Worm (Caenorhabditis elegans) whole organism, late embryonic: ENCODE results near the gene R09A8.2.

ENCODE experiments used
- C08G9.2 ChIP-seq: sonication (generic microtip); optimal IDR thresholded peaks from 2 replicates; lab custom pipeline; 2016; ENCODE audit warnings: mild to moderate bottlenecking, missing genetic modification characterization, moderate library complexity, missing compliant biosample characterization
- T23F11.4 ChIP-seq: fragments of 200-800 bp; sonication (Bioruptor generic); optimal IDR thresholded peaks from 2 replicates; lab custom pipeline; 2018; ENCODE audit warnings: mild to moderate bottlenecking, missing genetic modification characterization, missing compliant biosample characterization
- Y22D7AL.16 ChIP-seq: sonication (generic microtip); optimal IDR thresholded peaks from 2 replicates; lab custom pipeline; 2016; ENCODE audit warnings: missing genetic modification characterization, missing compliant biosample characterization
- ama-1 ChIP-seq: fragments of 150-350 bp; optimal IDR thresholded peaks from 2 replicates; lab custom pipeline; 2014
- ceh-14 ChIP-seq: sonication (generic microtip); optimal IDR thresholded peaks from 2 replicates; lab custom pipeline; 2016; ENCODE audit warnings: missing genotype, missing genetic modification characterization, missing compliant biosample characterization
- ceh-18 ChIP-seq: sonication (generic microtip); optimal IDR thresholded peaks from 2 replicates; lab custom pipeline; 2016; ENCODE audit warnings: missing genetic modification characterization, missing compliant biosample characterization
- ceh-19 ChIP-seq: fragments of 200-800 bp; sonication (Bioruptor generic); optimal IDR thresholded peaks from 2 replicates; lab custom pipeline; 2018; ENCODE audit warnings: mild to moderate bottlenecking, missing genetic modification characterization, missing compliant biosample characterization
- ceh-31 ChIP-seq: sonication (generic microtip); optimal IDR thresholded peaks from 2 replicates; lab custom pipeline; 2016; ENCODE audit warnings: missing genetic modification characterization, missing compliant biosample characterization
- ceh-34 ChIP-seq: sonication (generic microtip); optimal IDR thresholded peaks from 2 replicates; lab custom pipeline; 2016; ENCODE audit warnings: mild to moderate bottlenecking, missing genetic modification characterization, missing compliant biosample characterization
- ceh-48 ChIP-seq: sonication (generic microtip); optimal IDR thresholded peaks from 2 replicates; lab custom pipeline; 2016; ENCODE audit warnings: missing genetic modification characterization, inconsistent platforms, missing compliant biosample characterization
- ceh-6 ChIP-seq: fragments of 200-800 bp; sonication (Bioruptor generic); optimal IDR thresholded peaks from 2 replicates; lab custom pipeline; 2018; ENCODE audit warnings: mild to moderate bottlenecking, missing genetic modification characterization, missing compliant biosample characterization
- che-1 ChIP-seq: sonication (generic microtip); optimal IDR thresholded peaks from 2 replicates; lab custom pipeline; 2016; ENCODE audit warnings: mild to moderate bottlenecking, missing genetic modification characterization, missing compliant biosample characterization
- elt-2 ChIP-seq: sonication (generic microtip); optimal IDR thresholded peaks from 2 replicates; lab custom pipeline; 2016; ENCODE audit warnings: missing genetic modification reagents, missing genetic modification characterization, missing compliant biosample characterization
- elt-4 ChIP-seq: sonication (generic microtip); optimal IDR thresholded peaks from 2 replicates; lab custom pipeline; 2016; ENCODE audit warnings: missing genetic modification characterization, missing compliant biosample characterization
- ets-4 ChIP-seq: sonication (generic microtip); optimal IDR thresholded peaks from 2 replicates; lab custom pipeline; 2016; ENCODE audit warnings: missing genetic modification characterization, missing compliant biosample characterization
- eyg-1 ChIP-seq: sonication (generic microtip); optimal IDR thresholded peaks from 2 replicates; lab custom pipeline; 2016; ENCODE audit warnings: missing genotype, missing genetic modification characterization, missing compliant biosample characterization
- fkh-10 ChIP-seq: fragments of 150-350 bp; optimal IDR thresholded peaks from 2 replicates; lab custom pipeline; 2014; ENCODE audit warnings: missing biosample characterization, missing genetic modification reagents, missing genetic modification characterization
- hlh-13 ChIP-seq: fragments of 200-800 bp; sonication (Bioruptor generic); optimal IDR thresholded peaks from 2 replicates; lab custom pipeline; 2018; ENCODE audit warnings: mild to moderate bottlenecking, missing genetic modification characterization, missing compliant biosample characterization
- hlh-30 ChIP-seq: sonication (generic microtip); optimal IDR thresholded peaks from 2 replicates; lab custom pipeline; 2017; ENCODE audit warnings: antibody characterized with exemption, missing genetic modification characterization, missing compliant biosample characterization; ENCODE audit not compliant: insufficient read depth
- hlh-6 ChIP-seq: sonication (generic microtip); optimal IDR thresholded peaks from 2 replicates; lab custom pipeline; 2016; ENCODE audit warnings: missing genotype, missing genetic modification characterization, missing compliant biosample characterization
- hlh-8 ChIP-seq: sonication (generic microtip); optimal IDR thresholded peaks from 2 replicates; lab custom pipeline; 2016; ENCODE audit warnings: missing genotype, missing genetic modification characterization, missing compliant biosample characterization
- mec-3 ChIP-seq: sonication (generic microtip); optimal IDR thresholded peaks from 2 replicates; lab custom pipeline; 2016; ENCODE audit warnings: borderline replicate concordance, missing genetic modification characterization, missing compliant biosample characterization
- nhr-232 ChIP-seq: sonication (generic microtip); optimal IDR thresholded peaks from 2 replicates; lab custom pipeline; 2016; ENCODE audit warnings: missing genetic modification characterization, missing compliant biosample characterization
- pha-2 ChIP-seq: sonication (generic microtip); optimal IDR thresholded peaks from 2 replicates; lab custom pipeline; 2017; ENCODE audit warnings: mild to moderate bottlenecking, missing genetic modification characterization, missing compliant biosample characterization
- pros-1 ChIP-seq: fragments of 150-350 bp; optimal IDR thresholded peaks from 2 replicates; lab custom pipeline; 2014; ENCODE audit warnings: missing biosample characterization, missing genetic modification reagents, missing genetic modification characterization
- ref-2 ChIP-seq: sonication (generic microtip); optimal IDR thresholded peaks from 2 replicates; lab custom pipeline; 2016; ENCODE audit warnings: missing genetic modification characterization, missing compliant biosample characterization
- sdc-2 ChIP-seq: sonication (generic microtip); optimal IDR thresholded peaks from 2 replicates; lab custom pipeline; 2016; ENCODE audit warnings: missing genotype, missing genetic modification characterization, missing compliant biosample characterization
- sox-4 ChIP-seq: sonication (generic microtip); optimal IDR thresholded peaks from 2 replicates; lab custom pipeline; 2017; ENCODE audit warnings: mild to moderate bottlenecking, missing genetic modification characterization, inconsistent platforms, missing compliant biosample characterization
- syd-9 ChIP-seq: sonication (generic microtip); optimal IDR thresholded peaks from 2 replicates; lab custom pipeline; 2016; ENCODE audit warnings: mild to moderate bottlenecking, missing genetic modification characterization, moderate library complexity, missing compliant biosample characterization
- tbx-2 ChIP-seq: sonication (generic microtip); optimal IDR thresholded peaks from 2 replicates; lab custom pipeline; 2016; ENCODE audit warnings: missing genetic modification characterization, missing compliant biosample characterization
- tbx-7 ChIP-seq: sonication (generic microtip); optimal IDR thresholded peaks from 2 replicates; lab custom pipeline; 2016; ENCODE audit warnings: missing genotype, missing genetic modification characterization, missing compliant biosample characterization
- ttx-3 ChIP-seq: sonication (generic microtip); optimal IDR thresholded peaks from 2 replicates; lab custom pipeline; 2016; ENCODE audit warnings: missing genetic modification reagents, missing genetic modification characterization, missing compliant biosample characterization
- unc-3 ChIP-seq, 2 experiments: fragments of 200-800 bp in 1 of 2; sonication (Bioruptor generic) in 1 of 2; sonication (generic microtip) in 1 of 2; conservative IDR thresholded peaks in 1 of 2; optimal IDR thresholded peaks in 1 of 2; 2 replicates each; pipeline versions ENCODE4 v1.3.6 to Lab custom; 2016 to 2022; ENCODE audit warnings: missing compliant biosample characterization in 2 of 2, missing genetic modification characterization in 2 of 2, missing genetic modification reagents in 1 of 2
- unc-42 ChIP-seq: sonication (generic microtip); optimal IDR thresholded peaks from 2 replicates; lab custom pipeline; 2016; ENCODE audit warnings: missing genotype, missing genetic modification characterization, missing compliant biosample characterization
- unc-55 ChIP-seq: sonication (generic microtip); optimal IDR thresholded peaks from 2 replicates; lab custom pipeline; 2017; ENCODE audit warnings: missing biosample characterization, missing genetic modification reagents, missing genetic modification characterization
- zip-5 ChIP-seq: sonication (generic microtip); optimal IDR thresholded peaks from 2 replicates; lab custom pipeline; 2016; ENCODE audit warnings: missing genetic modification characterization, missing compliant biosample characterization

The R09A8.2 gene

DNA sequence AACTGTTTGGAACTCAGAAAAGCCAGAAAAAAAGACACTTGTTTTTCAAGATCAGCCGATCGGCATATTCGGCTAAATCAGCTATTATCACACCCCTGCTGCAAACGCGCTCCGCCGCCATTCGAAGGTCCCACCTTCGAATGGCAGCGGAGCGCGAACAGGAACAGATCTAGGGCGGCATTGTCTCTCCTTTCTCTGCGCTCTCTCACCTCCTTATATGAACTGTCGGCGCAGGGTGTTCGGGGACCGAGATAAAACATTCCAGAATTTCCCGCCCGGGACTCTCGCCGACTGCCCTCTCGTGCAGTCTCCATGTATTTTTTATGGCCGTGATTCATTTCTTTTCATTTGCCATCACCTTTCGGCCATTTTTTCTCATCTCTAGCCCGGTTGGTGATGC is 818 bp upstream of the R09A8.2 start:
- TF ChIP-seq ttx-3 (tag; lab: Kevin White, UChicago), result no peak
- no peak for TF ChIP-seq ceh-14 (tag; lab: Kevin White, UChicago)
- TF ChIP-seq hlh-6 (tag; lab: Kevin White, UChicago), result no peak
- no peak for TF ChIP-seq zip-5 (tag; lab: Kevin White, UChicago)
- no peak for TF ChIP-seq hlh-13 (GFP tag; lab: Kevin White, UChicago)
- TF ChIP-seq Y22D7AL.16 (tag; lab: Kevin White, UChicago), result no peak
- TF ChIP-seq, all 69 proteins: peak for 0

DNA sequence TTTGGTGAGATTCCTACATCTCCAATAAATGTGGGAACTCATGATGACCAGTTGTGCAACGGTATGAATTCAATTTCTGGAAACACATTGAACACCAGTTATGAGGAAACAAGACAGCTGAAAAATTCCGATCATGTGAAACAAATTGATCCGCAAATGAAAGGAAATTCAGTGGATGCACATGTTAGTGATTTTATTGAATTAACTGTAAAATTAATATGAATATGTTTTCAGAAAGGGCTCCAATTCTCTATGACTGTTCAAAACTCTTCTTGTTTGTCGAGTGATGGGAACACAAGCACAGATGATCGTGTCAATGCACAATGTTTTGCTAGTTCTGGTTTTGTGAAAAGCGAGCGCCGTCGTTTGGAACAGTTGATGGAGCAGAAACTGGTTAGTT is 1.0 kb downstream of the R09A8.2 start:
- TF ChIP-seq syd-9 (no peak), hlh-30 (tag; lab: Kevin White, UChicago) (no peak), ama-1 (lab: Kevin White, UChicago) (no peak), che-1 (tag; lab: Kevin White, UChicago) (no peak), pha-2 (tag; lab: Kevin White, UChicago) (no peak), C08G9.2 (no peak)

DNA sequence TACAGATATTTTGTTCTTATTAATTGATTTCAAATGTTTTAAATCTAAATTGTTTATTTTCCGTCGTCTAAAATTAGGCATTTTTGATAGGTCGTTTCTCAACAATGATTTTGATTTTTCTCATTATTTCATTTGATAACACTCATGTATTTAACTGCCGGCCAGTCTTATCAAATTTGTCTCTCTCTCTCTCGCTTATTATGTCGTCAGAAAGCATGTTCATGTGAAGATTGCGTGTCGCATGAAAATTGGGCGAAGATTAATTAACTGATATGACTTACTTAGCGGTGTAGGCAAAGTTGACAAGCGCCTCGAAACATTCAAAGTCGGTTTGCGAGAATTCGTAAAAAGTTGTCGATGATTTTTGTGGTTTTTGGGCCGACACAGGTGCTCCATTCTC is 8.5 kb downstream of the R09A8.2 start:
- TF ChIP-seq ceh-34 (tag; lab: Kevin White, UChicago) (no peak), elt-2 (tag; lab: Kevin White, UChicago) (peak; percentile 46)

DNA sequence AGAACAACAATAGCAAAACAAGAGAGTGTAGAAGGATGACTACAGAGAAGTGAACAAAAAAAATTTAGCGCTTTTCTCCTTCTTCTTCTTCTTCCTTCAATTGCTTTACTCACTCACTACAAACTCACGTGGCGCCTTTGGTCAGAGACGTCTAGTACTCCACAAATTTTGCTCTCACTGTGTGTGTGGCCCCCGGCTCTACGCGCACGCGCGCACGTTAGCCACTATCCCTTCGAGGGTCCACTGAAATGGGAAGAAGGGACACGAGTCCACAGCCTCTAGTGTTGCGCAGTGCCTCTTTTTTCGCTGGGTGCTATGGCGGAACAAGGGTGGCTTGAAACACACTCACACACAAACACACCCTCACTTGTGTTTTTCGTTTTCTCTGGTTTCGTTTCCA is 10.0 kb downstream of the R09A8.2 start:
- peak; percentile 27 for TF ChIP-seq ceh-18
- TF ChIP-seq ets-4 (tag; lab: Kevin White, UChicago), result no peak
- TF ChIP-seq ceh-48 (tag; lab: Kevin White, UChicago), result no peak
- no peak for TF ChIP-seq hlh-8
- peak; percentile 35 for TF ChIP-seq sdc-2 (tag; lab: Kevin White, UChicago)
- no peak for TF ChIP-seq elt-4
- no peak for TF ChIP-seq hlh-6 (tag; lab: Kevin White, UChicago)
- peak; percentile 46 for TF ChIP-seq ceh-31 (tag; lab: Kevin White, UChicago)
- no peak for TF ChIP-seq nhr-232 (tag; lab: Kevin White, UChicago)
- TF ChIP-seq ceh-6, result peak; percentile 16
- TF ChIP-seq tbx-2 (tag; lab: Kevin White, UChicago), result no peak
- peak; percentile 59 for TF ChIP-seq pros-1 (tag; lab: Kevin White, UChicago)
- TF ChIP-seq T23F11.4 (GFP tag; lab: Kevin White, UChicago), result no peak
- TF ChIP-seq elt-2 (tag; lab: Kevin White, UChicago), result no peak
- TF ChIP-seq sox-4 (tag; lab: Kevin White, UChicago), result no peak
- peak; percentile 39 for TF ChIP-seq unc-42 (tag; lab: Kevin White, UChicago)
- TF ChIP-seq ref-2 (tag; lab: Kevin White, UChicago), result no peak
- no peak for TF ChIP-seq unc-55
- no peak for TF ChIP-seq ceh-34 (tag; lab: Kevin White, UChicago)
- TF ChIP-seq hlh-13 (GFP tag; lab: Kevin White, UChicago), result no peak
- no peak for TF ChIP-seq unc-3 (GFP tag; conservative IDR thresholded peaks at IDR 0.05; lab: Robert Waterston, UW)
- peak; percentile 45 for TF ChIP-seq unc-3 (tag; optimal IDR thresholded peaks at IDR 0.05; lab: Kevin White, UChicago)
- no peak for TF ChIP-seq mec-3 (tag; lab: Kevin White, UChicago)
- TF ChIP-seq fkh-10 (GFP tag; lab: Kevin White, UChicago), result no peak
- TF ChIP-seq ceh-19 (GFP tag; lab: Kevin White, UChicago), result peak; percentile 45
- no peak for TF ChIP-seq eyg-1
- TF ChIP-seq tbx-7 (tag; lab: Kevin White, UChicago), result no peak
- TF ChIP-seq ama-1 (lab: Kevin White, UChicago), result no peak
